Worm (Caenorhabditis elegans) whole organism, L4/young adult: Measurements from ENCODE around the gene sco-1.

Experiments
- W03F9.2 ChIP-seq: fragments of 150-350 bp; optimal IDR thresholded peaks from 2 replicates; lab custom pipeline; 2014; ENCODE audit warnings: missing biosample characterization, missing genetic modification characterization
- dao-5 ChIP-seq: sonication (generic microtip); optimal IDR thresholded peaks from 2 replicates; lab custom pipeline; 2016; ENCODE audit warnings: missing genotype, missing genetic modification characterization, moderate library complexity, missing compliant biosample characterization
- him-1 ChIP-seq: sonication (generic microtip); optimal IDR thresholded peaks from 2 replicates; lab custom pipeline; 2016; ENCODE audit warnings: missing genotype, missing genetic modification reagents, missing genetic modification characterization, missing compliant biosample characterization

Gene sco-1

ce11 chrII:4334448-4334847 is 35.0 kb downstream of the sco-1 start, which contains the start of gene madf-3:
madf-3 (plus strand) TSS chrII:4334748.
- TF ChIP-seq him-1 (tag; lab: Kevin White, UChicago) = no peak
- TF ChIP-seq dao-5 (tag; lab: Kevin White, UChicago) = no peak

ce11 chrII:4337731-4338130 is 38.3 kb downstream of the sco-1 start:
- TF ChIP-seq him-1 (tag; lab: Kevin White, UChicago) = no peak
- TF ChIP-seq dao-5 (tag; lab: Kevin White, UChicago) = no peak
- TF ChIP-seq W03F9.2 (tag; lab: Kevin White, UChicago) = no peak

- TF ChIP-seq him-1 (tag; lab: Kevin White, UChicago) (no peak), dao-5 (tag; lab: Kevin White, UChicago) (no peak), W03F9.2 (tag; lab: Kevin White, UChicago) (no peak)
These were observed 40.4 kb downstream of the sco-1 start, which contains the start of gene athp-2 for ce11 chrII:4339882-4340281. athp-2 (plus strand) TSS chrII:4340182.

ce11 chrII:4341484-4341883 is 42.0 kb downstream of the sco-1 start:
- no peak for TF ChIP-seq him-1 (tag; lab: Kevin White, UChicago)
- no peak for TF ChIP-seq W03F9.2 (tag; lab: Kevin White, UChicago)
- no peak for TF ChIP-seq dao-5 (tag; lab: Kevin White, UChicago)

ce11 chrII:4344317-4344716 is 44.9 kb downstream of the sco-1 start:
- TF ChIP-seq dao-5 (tag; lab: Kevin White, UChicago) (no peak), W03F9.2 (tag; lab: Kevin White, UChicago) (no peak), him-1 (tag; lab: Kevin White, UChicago) (no peak)
